Fruit fly (Drosophila melanogaster) S2 (cell line): Measurements from ENCODE around the gene odd.

Experiments used
- CG8478 ChIP-seq: fragments of >200 bp; optimal IDR thresholded peaks from 2 replicates; lab custom pipeline; 2018
- CTCF ChIP-seq, 2 experiments: fragments of >200 bp; optimal IDR thresholded peaks; 2 replicates each; lab custom pipeline; 2018

dm6 chr2L:3610608-3611007 lies 4.1 kb upstream of the odd start:
- TF ChIP-seq CG8478 (lab: Kevin White, UChicago) (no peak), CTCF (optimal IDR thresholded peaks at IDR 0.05; lab: Kevin White, UChicago) (no peak)
